Worm (Caenorhabditis elegans) whole organism, young adult: Measurements from ENCODE around the gene C36A4.11.

ENCODE experiments used
- B0336.3 ChIP-seq: fragments of 200-800 bp; sonication (Bioruptor generic); IDR thresholded peaks from 2 replicates; pipeline ENCODE4 v1.3.6; 2022; ENCODE audit warnings: missing genetic modification characterization, missing compliant biosample characterization
- D2030.7 ChIP-seq: fragments of 200-800 bp; sonication (Bioruptor generic); IDR thresholded peaks from 2 replicates; pipeline ENCODE4 v1.3.6; 2022; ENCODE audit warnings: missing genetic modification reagents, missing genetic modification characterization, missing compliant biosample characterization
- F10E7.11 ChIP-seq: sonication (generic microtip); optimal IDR thresholded peaks from 2 replicates; lab custom pipeline; 2017; ENCODE audit warnings: mild to moderate bottlenecking, missing genetic modification characterization, moderate library complexity, missing compliant biosample characterization
- F23B12.7 ChIP-seq: sonication (generic microtip); optimal IDR thresholded peaks from 2 replicates; lab custom pipeline; 2017; ENCODE audit warnings: missing genetic modification characterization, mild to moderate bottlenecking, missing compliant biosample characterization, antibody characterized with exemption, moderate library complexity; ENCODE audit not compliant: insufficient read depth
- F49E8.2 ChIP-seq: sonication (generic microtip); optimal IDR thresholded peaks from 3 replicates; lab custom pipeline; 2017; ENCODE audit warnings: missing genetic modification characterization, mild to moderate bottlenecking, missing compliant biosample characterization, antibody characterized with exemption, moderate library complexity; ENCODE audit not compliant: insufficient read depth
- T26A5.8 ChIP-seq: sonication (generic microtip); optimal IDR thresholded peaks from 2 replicates; lab custom pipeline; 2016; ENCODE audit warnings: missing genetic modification characterization, missing compliant biosample characterization
- Y95B8A.8 ChIP-seq: fragments of 200-800 bp; sonication (Bioruptor generic); IDR thresholded peaks from 2 replicates; pipeline ENCODE4 v1.3.6; 2022; ENCODE audit warnings: missing genetic modification reagents, missing genetic modification characterization, missing compliant biosample characterization
- akir-1 ChIP-seq: fragments of 200-800 bp; sonication (Bioruptor generic); optimal IDR thresholded peaks from 2 replicates; lab custom pipeline; 2018; ENCODE audit warnings: mild to moderate bottlenecking, missing genetic modification characterization, moderate library complexity, missing compliant biosample characterization
- ama-1 ChIP-seq, 3 experiments: fragments of 150-350 bp in 1 of 3; sonication (generic microtip) in 2 of 3; optimal IDR thresholded peaks; 2 replicates each; lab custom pipeline; 2014 to 2018; ENCODE audit warnings: missing biosample characterization in 2 of 3, missing genetic modification characterization in 2 of 3, missing genetic modification reagents in 2 of 3
- aptf-3 ChIP-seq: fragments of 200-800 bp; sonication (Bioruptor generic); IDR thresholded peaks from 2 replicates; pipeline ENCODE4 v1.3.6; 2022; ENCODE audit warnings: missing genetic modification characterization, missing compliant biosample characterization
- ccch-3 ChIP-seq: fragments of 200-800 bp; sonication (Bioruptor generic); optimal IDR thresholded peaks from 2 replicates; lab custom pipeline; 2018; ENCODE audit warnings: mild to moderate bottlenecking, missing genetic modification characterization, missing compliant biosample characterization
- ceh-100 ChIP-seq: fragments of 200-800 bp; sonication (Bioruptor generic); IDR thresholded peaks from 2 replicates; pipeline ENCODE4 v1.3.6; 2022; ENCODE audit warnings: missing genetic modification reagents, missing genetic modification characterization, missing compliant biosample characterization
- ceh-58 ChIP-seq: fragments of 200-800 bp; sonication (Bioruptor generic); IDR thresholded peaks from 2 replicates; pipeline ENCODE4 v1.3.6; 2022; ENCODE audit warnings: missing genetic modification characterization, missing compliant biosample characterization
- ceh-79 ChIP-seq: sonication (generic microtip); optimal IDR thresholded peaks from 2 replicates; lab custom pipeline; 2017; ENCODE audit warnings: mild to moderate bottlenecking, missing genetic modification characterization, missing compliant biosample characterization
- chd-7 ChIP-seq: sonication (generic microtip); optimal IDR thresholded peaks from 2 replicates; lab custom pipeline; 2016; ENCODE audit warnings: mild to moderate bottlenecking, missing genetic modification characterization, moderate library complexity, missing compliant biosample characterization
- dox-1 ChIP-seq: fragments of 200-800 bp; sonication (Bioruptor generic); IDR thresholded peaks from 2 replicates; pipeline ENCODE4 v1.3.6; 2022; ENCODE audit warnings: missing genetic modification reagents, missing genetic modification characterization, missing compliant biosample characterization
- egl-18 ChIP-seq: fragments of 200-800 bp; sonication (Bioruptor generic); IDR thresholded peaks from 2 replicates; pipeline ENCODE4 v1.3.6; 2022; ENCODE audit warnings: missing genetic modification reagents, missing genetic modification characterization, missing compliant biosample characterization
- egrh-3 ChIP-seq: fragments of 200-800 bp; sonication (Bioruptor generic); IDR thresholded peaks from 2 replicates; pipeline ENCODE4 v1.3.6; 2022; ENCODE audit warnings: missing genetic modification reagents, missing genetic modification characterization, missing compliant biosample characterization
- hlh-26 ChIP-seq: fragments of 200-800 bp; sonication (Bioruptor generic); conservative IDR thresholded peaks from 2 replicates; pipeline ENCODE4 v1.3.6; 2022; ENCODE audit warnings: missing genetic modification reagents, missing genetic modification characterization, missing compliant biosample characterization
- hsf-1 ChIP-seq: fragments of 200-800 bp; sonication (Bioruptor generic); IDR thresholded peaks from 2 replicates; pipeline ENCODE4 v1.3.6; 2022; ENCODE audit warnings: missing genetic modification reagents, missing genetic modification characterization, missing compliant biosample characterization
- let-607 ChIP-seq, 2 experiments: fragments of 200-800 bp in 1 of 2; sonication (Bioruptor generic) in 1 of 2; sonication (generic microtip) in 1 of 2; optimal IDR thresholded peaks; 2 replicates each; lab custom pipeline; 2016 to 2018; ENCODE audit warnings: mild to moderate bottlenecking in 2 of 2, missing compliant biosample characterization in 2 of 2, missing genetic modification characterization in 2 of 2, moderate library complexity in 2 of 2, missing genotype in 1 of 2
- lin-26 ChIP-seq: fragments of 200-800 bp; sonication (Bioruptor generic); IDR thresholded peaks from 2 replicates; pipeline ENCODE4 v1.3.6; 2022; ENCODE audit warnings: missing genetic modification reagents, missing genetic modification characterization, missing compliant biosample characterization
- lir-1 ChIP-seq: fragments of 200-800 bp; sonication (Bioruptor generic); conservative IDR thresholded peaks from 2 replicates; pipeline ENCODE4 v1.3.6; 2022; ENCODE audit warnings: missing genetic modification reagents, missing genetic modification characterization, missing compliant biosample characterization
- madf-10 ChIP-seq: sonication (generic microtip); optimal IDR thresholded peaks from 2 replicates; lab custom pipeline; 2016; ENCODE audit warnings: mild to moderate bottlenecking, missing genetic modification characterization, missing compliant biosample characterization
- madf-6 ChIP-seq: fragments of 200-800 bp; sonication (Bioruptor generic); IDR thresholded peaks from 2 replicates; pipeline ENCODE4 v1.3.6; 2022; ENCODE audit warnings: missing genetic modification reagents, missing genetic modification characterization, missing compliant biosample characterization
- nhr-120 ChIP-seq: fragments of 200-800 bp; sonication (Bioruptor generic); IDR thresholded peaks from 2 replicates; pipeline ENCODE4 v1.3.6; 2022; ENCODE audit warnings: missing genetic modification characterization, missing compliant biosample characterization
- nhr-80 ChIP-seq: sonication (generic microtip); optimal IDR thresholded peaks from 2 replicates; lab custom pipeline; 2016; ENCODE audit warnings: missing genetic modification characterization, missing compliant biosample characterization
- sdz-38 ChIP-seq: sonication (generic microtip); optimal IDR thresholded peaks from 2 replicates; lab custom pipeline; 2016; ENCODE audit warnings: missing genotype, missing genetic modification characterization, missing compliant biosample characterization
- snpc-1.1 ChIP-seq: sonication (generic microtip); optimal IDR thresholded peaks from 2 replicates; lab custom pipeline; 2017; ENCODE audit warnings: missing genetic modification characterization, mild to moderate bottlenecking, missing compliant biosample characterization, antibody characterized with exemption, moderate library complexity, missing genotype, missing genetic modification reagents; ENCODE audit not compliant: insufficient read depth
- sptf-2 ChIP-seq: fragments of 200-800 bp; sonication (Bioruptor generic); optimal IDR thresholded peaks from 2 replicates; lab custom pipeline; 2018; ENCODE audit warnings: mild to moderate bottlenecking, missing genetic modification characterization, missing compliant biosample characterization
- tbx-9 ChIP-seq: sonication (generic microtip); optimal IDR thresholded peaks from 2 replicates; lab custom pipeline; 2016; ENCODE audit warnings: borderline replicate concordance, missing genetic modification characterization, inconsistent platforms, missing compliant biosample characterization
- tlf-1 ChIP-seq: fragments of 200-800 bp; sonication (Bioruptor generic); optimal IDR thresholded peaks from 2 replicates; lab custom pipeline; 2018; ENCODE audit warnings: mild to moderate bottlenecking, missing genetic modification characterization, missing compliant biosample characterization
- unc-62 ChIP-seq: fragments of 150-350 bp; optimal IDR thresholded peaks from 2 replicates; lab custom pipeline; 2014; ENCODE audit warnings: missing biosample characterization, missing genetic modification reagents, missing genetic modification characterization
- ztf-18 ChIP-seq: sonication (generic microtip); optimal IDR thresholded peaks from 2 replicates; lab custom pipeline; 2016; ENCODE audit warnings: missing genotype, mild to moderate bottlenecking, missing genetic modification characterization, missing compliant biosample characterization
- ztf-25 ChIP-seq: fragments of 200-800 bp; sonication (Bioruptor generic); IDR thresholded peaks from 2 replicates; pipeline ENCODE4 v1.3.6; 2022; ENCODE audit warnings: missing genetic modification reagents, missing genetic modification characterization, missing compliant biosample characterization

The C36A4.11 gene

DNA sequence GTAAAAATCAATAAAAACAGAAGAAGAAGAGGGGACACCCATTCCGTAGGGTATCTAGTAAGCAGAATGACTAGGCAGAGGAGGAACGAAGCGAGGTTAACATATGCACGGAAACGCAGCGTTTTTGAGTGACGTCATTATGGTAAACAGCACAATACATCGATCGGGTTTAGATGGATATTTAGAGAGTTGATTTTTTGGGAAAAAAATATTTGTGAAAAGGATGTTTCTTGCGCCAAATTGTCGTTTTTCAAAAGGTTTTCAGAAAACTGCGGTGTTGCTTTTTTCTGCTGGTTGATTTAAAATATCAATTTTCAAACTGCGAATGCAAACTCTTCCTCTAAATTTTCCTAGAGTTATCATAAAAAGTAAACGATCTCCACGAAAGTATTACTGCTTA lies 9.0 kb upstream of the C36A4.11 start, which contains the start of gene C36A4.10:
Gene C36A4.10, minus strand, starts transcription at position 101 of the 400 bp plus-strand sequence.
- TF ChIP-seq hsf-1, result no peak
- no peak for TF ChIP-seq akir-1 (GFP tag; lab: Kevin White, UChicago)
- TF ChIP-seq sdz-38 (tag; lab: Kevin White, UChicago), result no peak
- TF ChIP-seq B0336.3 (GFP tag; lab: Robert Waterston, UW), result no peak
- no peak for TF ChIP-seq hlh-26

DNA sequence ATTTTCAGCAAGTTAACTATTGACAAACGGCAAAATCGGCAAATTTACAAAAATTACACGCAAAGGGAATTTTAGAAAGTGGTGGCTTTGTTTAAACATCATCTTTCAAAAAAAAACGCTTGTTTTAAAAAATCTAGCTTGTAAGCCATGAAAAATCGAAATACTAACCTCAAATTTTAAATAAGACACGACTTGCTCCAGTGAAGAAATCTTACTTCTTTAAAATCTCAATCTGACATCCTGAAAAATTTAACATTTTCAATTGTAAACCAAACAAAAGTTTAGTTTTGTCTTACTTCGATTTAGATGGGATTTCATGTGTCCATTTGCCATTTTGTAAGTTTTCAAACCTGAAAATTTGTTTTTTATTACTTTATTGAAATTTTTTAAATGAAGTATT lies 8.6 kb upstream of the C36A4.11 start:
- TF ChIP-seq sptf-2 (GFP tag; lab: Kevin White, UChicago), result no peak
- no peak for TF ChIP-seq ama-1 (optimal IDR thresholded peaks at IDR 0.05; lab: Kevin White, UChicago)
- TF ChIP-seq ama-1 (GFP tag; optimal IDR thresholded peaks at IDR 0.05; lab: Kevin White, UChicago), result no peak
- no peak for TF ChIP-seq Y95B8A.8 (GFP tag; lab: Robert Waterston, UW)
- TF ChIP-seq T26A5.8, result no peak
- no peak for TF ChIP-seq ccch-3 (GFP tag; lab: Kevin White, UChicago)
- TF ChIP-seq aptf-3 (GFP tag; lab: Robert Waterston, UW), result no peak
- no peak for TF ChIP-seq F23B12.7 (tag; lab: Kevin White, UChicago)
- TF ChIP-seq snpc-1.1, result no peak
- no peak for TF ChIP-seq unc-62 (GFP tag; lab: Kevin White, UChicago)
- no peak for TF ChIP-seq chd-7 (tag; lab: Kevin White, UChicago)
- no peak for TF ChIP-seq D2030.7 (GFP tag; lab: Robert Waterston, UW)
- TF ChIP-seq nhr-120, result no peak
- TF ChIP-seq nhr-80 (tag; lab: Kevin White, UChicago), result no peak
- TF ChIP-seq, all 124 proteins: peak for 0

- no peak for TF ChIP-seq lin-26 (GFP tag; lab: Robert Waterston, UW)
- TF ChIP-seq madf-10, result no peak
- no peak for TF ChIP-seq ceh-79 (tag; lab: Kevin White, UChicago)
- TF ChIP-seq ceh-58 (GFP tag; lab: Robert Waterston, UW), result no peak
- no peak for TF ChIP-seq hlh-26
- TF ChIP-seq F49E8.2 (tag; lab: Kevin White, UChicago), result no peak
- no peak for TF ChIP-seq nhr-120
- no peak for TF ChIP-seq ceh-100
- TF ChIP-seq ztf-25 (GFP tag; lab: Robert Waterston, UW), result no peak
- TF ChIP-seq sptf-2 (GFP tag; lab: Kevin White, UChicago), result no peak
- TF ChIP-seq madf-6 (GFP tag; lab: Robert Waterston, UW), result no peak
- no peak for TF ChIP-seq dox-1
- no peak for TF ChIP-seq tbx-9 (tag; lab: Kevin White, UChicago)
- no peak for TF ChIP-seq let-607 (tag; optimal IDR thresholded peaks at IDR 0.05; lab: Kevin White, UChicago)
- TF ChIP-seq ztf-18 (tag; lab: Kevin White, UChicago), result no peak
- TF ChIP-seq ama-1 (optimal IDR thresholded peaks at IDR 0.05; lab: Kevin White, UChicago), result no peak
- no peak for TF ChIP-seq ama-1 (GFP tag; optimal IDR thresholded peaks at IDR 0.05; lab: Kevin White, UChicago)
- TF ChIP-seq F10E7.11 (tag; lab: Kevin White, UChicago), result no peak
- TF ChIP-seq lir-1 (GFP tag; lab: Robert Waterston, UW), result no peak
- TF ChIP-seq egl-18 (GFP tag; lab: Robert Waterston, UW), result no peak
These were observed 8.1 kb upstream of the C36A4.11 start, which contains the start of gene cyp-25A1 for ce11 chrIII:3832291-3832690. Gene cyp-25A1 (plus strand): TSS chrIII:3832591.

ce11 chrIII:3834800-3835271 lies 5.5 kb upstream of the C36A4.11 start, which contains the start of gene cyp-25A2:
Gene cyp-25A2 (plus strand): TSS chrIII:3835221.
- peak; percentile 78 for TF ChIP-seq nhr-80 (tag; lab: Kevin White, UChicago)
- TF ChIP-seq tlf-1 (GFP tag; lab: Kevin White, UChicago), result no peak
- no peak for TF ChIP-seq egrh-3 (GFP tag; lab: Robert Waterston, UW)
